Fruit fly (Drosophila melanogaster) whole organism, prepupa: ENCODE measurements around the gene CG5693.
A peak's percentile ranks its signal among the peaks of the same experiment; 100 is the strongest.

Experiments
- CG11294 ChIP-seq: fragments of 200-800 bp; sonication (Bioruptor generic); IDR thresholded peaks from 2 replicates; pipeline ENCODE4 v1.3.6; 2022; ENCODE audit warnings: missing biosample characterization, missing genetic modification characterization
- CG11902 ChIP-seq: fragments of 200-800 bp; sonication (Bioruptor generic); optimal IDR thresholded peaks from 3 replicates; lab custom pipeline; 2016; ENCODE audit warnings: missing biosample characterization, missing genetic modification characterization
- CG31627 ChIP-seq: fragments of 200-800 bp; sonication (Bioruptor generic); optimal IDR thresholded peaks from 3 replicates; lab custom pipeline; 2016; ENCODE audit warnings: missing biosample characterization, missing genetic modification characterization
- CG3919 ChIP-seq: fragments of 200-800 bp; sonication (Bioruptor generic); optimal IDR thresholded peaks from 3 replicates; lab custom pipeline; 2016; ENCODE audit warnings: missing biosample characterization, missing genetic modification characterization
- CG4318 ChIP-seq: fragments of 200-800 bp; sonication (Bioruptor generic); optimal IDR thresholded peaks from 3 replicates; lab custom pipeline; 2017; ENCODE audit warnings: missing biosample characterization, mild to moderate bottlenecking, missing genetic modification characterization
- CG6276 ChIP-seq: fragments of 200-800 bp; sonication (Bioruptor generic); optimal IDR thresholded peaks from 2 replicates; lab custom pipeline; 2017; ENCODE audit warnings: missing biosample characterization, mild to moderate bottlenecking, missing genetic modification characterization
- CG6792 ChIP-seq: fragments of 200-800 bp; sonication (Bioruptor generic); optimal IDR thresholded peaks from 3 replicates; lab custom pipeline; 2016; ENCODE audit warnings: missing biosample characterization, missing genetic modification characterization
- CG6808 ChIP-seq: fragments of 200-800 bp; sonication (Bioruptor generic); optimal IDR thresholded peaks from 3 replicates; lab custom pipeline; 2017; ENCODE audit warnings: missing biosample characterization, missing genetic modification characterization, mild to moderate bottlenecking, moderate library complexity, missing genetic modification reagents
- CG6854 ChIP-seq: fragments of 200-800 bp; sonication (Bioruptor generic); optimal IDR thresholded peaks from 2 replicates; lab custom pipeline; 2017; ENCODE audit warnings: missing biosample characterization, mild to moderate bottlenecking, missing genetic modification characterization
- CG7368 ChIP-seq: fragments of 200-800 bp; sonication (Bioruptor generic); optimal IDR thresholded peaks from 3 replicates; lab custom pipeline; 2016; ENCODE audit warnings: missing biosample characterization, missing genetic modification characterization
- CG8119 ChIP-seq: fragments of 200-800 bp; sonication (Bioruptor generic); IDR thresholded peaks from 3 replicates; pipeline ENCODE4 v1.3.6; 2022; ENCODE audit warnings: missing biosample characterization, missing genetic modification characterization
- CG8319 ChIP-seq: fragments of 200-800 bp; sonication (Bioruptor generic); optimal IDR thresholded peaks from 3 replicates; lab custom pipeline; 2016; ENCODE audit warnings: missing biosample characterization, missing genetic modification characterization
- CG8632 ChIP-seq: fragments of 200-800 bp; sonication (Bioruptor generic); optimal IDR thresholded peaks from 3 replicates; lab custom pipeline; 2016; ENCODE audit warnings: missing biosample characterization, missing genetic modification characterization
- CG9139 ChIP-seq: fragments of 200-800 bp; sonication (Bioruptor generic); optimal IDR thresholded peaks from 3 replicates; lab custom pipeline; 2017; ENCODE audit warnings: missing biosample characterization, mild to moderate bottlenecking, missing genetic modification characterization
- Eip75B ChIP-seq: fragments of 200-800 bp; sonication (Bioruptor generic); optimal IDR thresholded peaks from 3 replicates; lab custom pipeline; 2016; ENCODE audit warnings: missing biosample characterization, missing genetic modification characterization
- Ets21C ChIP-seq: fragments of 200-800 bp; sonication (Bioruptor generic); optimal IDR thresholded peaks from 3 replicates; lab custom pipeline; 2016; ENCODE audit warnings: missing biosample characterization, missing genetic modification characterization
- Ets96B ChIP-seq: fragments of 200-800 bp; optimal IDR thresholded peaks from 2 replicates; lab custom pipeline; 2019; ENCODE audit warnings: missing biosample characterization, mild to moderate bottlenecking, missing genetic modification characterization, moderate library complexity
- Gug ChIP-seq: fragments of 200-800 bp; sonication (Bioruptor generic); IDR thresholded peaks from 2 replicates; pipeline ENCODE4 v1.3.6; 2022; ENCODE audit warnings: missing biosample characterization, missing genetic modification characterization
- Hr38 ChIP-seq: sonication (Bioruptor generic); optimal IDR thresholded peaks from 2 replicates; lab custom pipeline; 2016; ENCODE audit warnings: missing biosample characterization, missing genetic modification characterization
- Lpt ChIP-seq: fragments of 200-800 bp; sonication (Bioruptor generic); optimal IDR thresholded peaks from 3 replicates; lab custom pipeline; 2016; ENCODE audit warnings: missing biosample characterization, missing genetic modification characterization
- Met ChIP-seq: fragments of 200-800 bp; sonication (Bioruptor generic); optimal IDR thresholded peaks from 3 replicates; lab custom pipeline; 2016; ENCODE audit warnings: missing biosample characterization, missing genetic modification characterization
- Smox ChIP-seq: fragments of 200-800 bp; sonication (Bioruptor generic); optimal IDR thresholded peaks from 3 replicates; lab custom pipeline; 2016; ENCODE audit warnings: missing biosample characterization, missing genetic modification characterization
- Sox102F ChIP-seq: fragments of 200-800 bp; sonication (Bioruptor generic); optimal IDR thresholded peaks from 2 replicates; lab custom pipeline; 2016; ENCODE audit warnings: missing biosample characterization, mild to moderate bottlenecking, missing genetic modification characterization
- Sox14 ChIP-seq: fragments of 200-800 bp; sonication (Bioruptor generic); optimal IDR thresholded peaks from 3 replicates; lab custom pipeline; 2016; ENCODE audit warnings: missing biosample characterization, missing genetic modification characterization
- achi ChIP-seq: fragments of 200-800 bp; sonication (Bioruptor generic); optimal IDR thresholded peaks from 3 replicates; lab custom pipeline; 2016; ENCODE audit warnings: missing biosample characterization, missing genetic modification characterization
- acj6 ChIP-seq: fragments of 200-800 bp; sonication (Bioruptor generic); optimal IDR thresholded peaks from 3 replicates; lab custom pipeline; 2016; ENCODE audit warnings: missing biosample characterization, missing genetic modification characterization
- cyc ChIP-seq: fragments of 200-800 bp; sonication (Bioruptor generic); optimal IDR thresholded peaks from 3 replicates; lab custom pipeline; 2016; ENCODE audit warnings: missing biosample characterization, missing genetic modification characterization
- dsx ChIP-seq: fragments of 200-800 bp; optimal IDR thresholded peaks from 3 replicates; lab custom pipeline; 2019; ENCODE audit warnings: missing biosample characterization, mild to moderate bottlenecking, missing genetic modification characterization, moderate library complexity; ENCODE audit not compliant: poor library complexity, severe bottlenecking
- fd59A ChIP-seq: fragments of 200-800 bp; sonication (Bioruptor generic); optimal IDR thresholded peaks from 2 replicates; lab custom pipeline; 2017; ENCODE audit warnings: missing biosample characterization, mild to moderate bottlenecking, missing genetic modification characterization, missing genetic modification reagents
- fd85E ChIP-seq: fragments of 200-800 bp; sonication (Bioruptor generic); optimal IDR thresholded peaks from 3 replicates; lab custom pipeline; 2016; ENCODE audit warnings: missing biosample characterization, missing genetic modification characterization
- fkh ChIP-seq: fragments of 200-800 bp; sonication (Bioruptor generic); optimal IDR thresholded peaks from 3 replicates; lab custom pipeline; 2017; ENCODE audit warnings: missing biosample characterization, mild to moderate bottlenecking, missing genetic modification characterization, moderate library complexity
- lz ChIP-seq: fragments of 200-800 bp; sonication (Bioruptor generic); optimal IDR thresholded peaks from 3 replicates; lab custom pipeline; 2016; ENCODE audit warnings: missing biosample characterization, missing genetic modification characterization
- pdm3 ChIP-seq: fragments of 200-800 bp; sonication (Bioruptor generic); optimal IDR thresholded peaks from 3 replicates; lab custom pipeline; 2016; ENCODE audit warnings: missing biosample characterization, missing genetic modification characterization
- spab ChIP-seq: fragments of 200-800 bp; sonication (Bioruptor generic); optimal IDR thresholded peaks from 2 replicates; lab custom pipeline; 2017; ENCODE audit warnings: missing biosample characterization, mild to moderate bottlenecking, missing genetic modification characterization, missing genetic modification reagents
- svp ChIP-seq: fragments of 200-800 bp; sonication (Bioruptor generic); peaks from one replicate; lab custom pipeline; 2016; ENCODE audit warnings: missing biosample characterization, missing genetic modification characterization
- topi ChIP-seq: fragments of 200-800 bp; sonication (Bioruptor generic); optimal IDR thresholded peaks from 3 replicates; lab custom pipeline; 2016; ENCODE audit warnings: missing biosample characterization, missing genetic modification characterization
- vri ChIP-seq: fragments of 200-800 bp; sonication (Bioruptor generic); optimal IDR thresholded peaks from 3 replicates; lab custom pipeline; 2016; ENCODE audit warnings: missing biosample characterization, mild to moderate bottlenecking, missing genetic modification characterization

CG5693 gene

DNA sequence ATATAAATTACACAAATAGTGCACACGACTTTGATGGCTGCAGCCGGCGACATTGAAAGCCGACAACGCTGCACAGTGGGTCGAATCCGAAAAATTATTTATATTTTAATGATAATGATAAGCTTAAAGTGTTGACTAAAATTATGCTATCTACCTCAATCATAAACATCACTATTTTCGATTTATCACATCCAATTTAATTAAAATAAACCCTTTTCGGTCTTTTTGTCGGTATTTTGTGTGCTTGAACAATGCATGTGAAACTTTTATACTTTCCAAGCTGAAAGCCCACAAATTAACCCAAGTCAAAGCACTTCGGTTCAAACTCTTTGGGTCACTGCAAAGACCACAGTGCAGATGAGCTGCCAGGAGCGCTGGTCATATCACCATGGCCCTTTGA, 946 bp upstream of the CG5693 start (continued):
- no peak for TF ChIP-seq Hr38
- TF ChIP-seq topi (GFP tag; lab: Kevin White, UChicago): no peak
- peak; percentile 36 for TF ChIP-seq CG8632 (GFP tag; lab: Kevin White, UChicago)
- TF ChIP-seq vri (GFP tag; lab: Kevin White, UChicago): no peak
- peak; percentile 27 for TF ChIP-seq Eip75B (GFP tag; lab: Kevin White, UChicago)
- TF ChIP-seq CG31627: no peak
- TF ChIP-seq dsx (GFP tag; lab: Kevin White, UChicago): no peak
- TF ChIP-seq svp (GFP tag; lab: Kevin White, UChicago): peak; percentile 52
- no peak for TF ChIP-seq CG11902 (GFP tag; lab: Kevin White, UChicago)
- peak; percentile 64 for TF ChIP-seq Lpt (GFP tag; lab: Kevin White, UChicago)
- TF ChIP-seq Sox14: peak; percentile 51
- no peak for TF ChIP-seq CG7368 (GFP tag; lab: Kevin White, UChicago)
- peak; percentile 13 for TF ChIP-seq CG6792 (GFP tag; lab: Kevin White, UChicago)
- no peak for TF ChIP-seq Smox (GFP tag; lab: Kevin White, UChicago)
- no peak for TF ChIP-seq cyc
- peak; percentile 24 for TF ChIP-seq spab (GFP tag; lab: Kevin White, UChicago)
- no peak for TF ChIP-seq fd85E (GFP tag; lab: Kevin White, UChicago)
- TF ChIP-seq CG6854 (GFP tag; lab: Kevin White, UChicago): no peak
- TF ChIP-seq CG6808 (GFP tag; lab: Kevin White, UChicago): peak; percentile 4

DNA sequence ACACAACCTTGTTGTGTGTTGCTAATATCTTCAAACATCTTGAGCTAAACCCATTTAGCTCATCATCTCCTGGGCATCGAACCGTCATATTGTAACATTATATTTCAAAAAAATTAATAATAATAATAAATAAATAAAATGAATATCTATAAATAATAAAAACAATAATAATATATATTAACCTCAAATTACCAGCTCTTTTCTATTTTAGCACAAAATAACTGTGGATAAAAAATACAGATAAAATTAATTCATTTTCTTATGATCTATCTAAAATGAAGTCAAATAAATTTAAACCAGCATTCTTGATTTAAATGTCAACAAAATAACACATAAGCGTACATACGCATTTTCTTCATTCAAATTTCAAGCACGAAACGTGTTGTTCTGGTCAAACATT, 633 bp downstream of the CG5693 start, which contains the start of gene CG42659:
Gene CG42659 (plus strand): TSS at position 301 of the 400 bp plus-strand sequence.
- TF ChIP-seq acj6 (GFP tag; lab: Kevin White, UChicago) (no peak), Met (GFP tag; lab: Kevin White, UChicago) (no peak), Gug (GFP tag; lab: Robert Waterston, UW) (no peak), Hr38 (no peak), CG8119 (GFP tag; lab: Robert Waterston, UW) (no peak), CG6276 (GFP tag; lab: Kevin White, UChicago) (no peak), fd59A (no peak), CG3919 (GFP tag; lab: Kevin White, UChicago) (no peak)

DNA sequence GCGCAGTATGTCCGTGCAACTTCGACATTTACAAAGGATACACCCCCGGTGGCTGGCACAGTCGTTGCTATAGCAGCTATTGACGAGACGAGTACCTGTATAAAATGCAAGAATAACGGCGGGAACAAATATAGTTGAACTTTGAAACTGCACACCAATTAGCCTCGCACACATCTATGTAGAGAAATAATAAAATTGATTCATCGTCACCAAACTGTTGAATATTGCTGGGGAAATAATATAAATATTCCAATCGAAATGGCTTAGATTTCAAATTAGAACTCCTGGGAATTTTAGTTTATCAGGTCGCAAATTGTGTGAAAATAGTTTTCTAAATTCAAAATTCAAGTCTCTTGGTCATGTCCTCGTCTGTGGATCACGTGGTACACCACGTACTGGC, 1.2 kb downstream of the CG5693 start, which contains the start of the genes CG42634 and CG42635:
Gene CG42634 (plus strand): TSS at position 301 of the 400 bp plus-strand sequence.
Gene CG42635 (plus strand): TSS at position 301 of the 400 bp plus-strand sequence.
- TF ChIP-seq achi (GFP tag; lab: Kevin White, UChicago) (no peak), Ets21C (GFP tag; lab: Kevin White, UChicago) (no peak), CG4318 (GFP tag; lab: Kevin White, UChicago) (no peak), fkh (no peak), lz (GFP tag; lab: Kevin White, UChicago) (no peak), pdm3 (GFP tag; lab: Kevin White, UChicago) (no peak), CG6808 (GFP tag; lab: Kevin White, UChicago) (no peak), Smox (GFP tag; lab: Kevin White, UChicago) (no peak), fd85E (GFP tag; lab: Kevin White, UChicago) (no peak), Ets96B (tag; lab: Kevin White, UChicago) (no peak), CG11294 (no peak), acj6 (GFP tag; lab: Kevin White, UChicago) (no peak), CG8119 (GFP tag; lab: Robert Waterston, UW) (no peak), CG8319 (GFP tag; lab: Kevin White, UChicago) (no peak), CG9139 (GFP tag; lab: Kevin White, UChicago) (no peak), CG6792 (GFP tag; lab: Kevin White, UChicago) (no peak)
- TF ChIP-seq, all 60 proteins: peak for 0

DNA sequence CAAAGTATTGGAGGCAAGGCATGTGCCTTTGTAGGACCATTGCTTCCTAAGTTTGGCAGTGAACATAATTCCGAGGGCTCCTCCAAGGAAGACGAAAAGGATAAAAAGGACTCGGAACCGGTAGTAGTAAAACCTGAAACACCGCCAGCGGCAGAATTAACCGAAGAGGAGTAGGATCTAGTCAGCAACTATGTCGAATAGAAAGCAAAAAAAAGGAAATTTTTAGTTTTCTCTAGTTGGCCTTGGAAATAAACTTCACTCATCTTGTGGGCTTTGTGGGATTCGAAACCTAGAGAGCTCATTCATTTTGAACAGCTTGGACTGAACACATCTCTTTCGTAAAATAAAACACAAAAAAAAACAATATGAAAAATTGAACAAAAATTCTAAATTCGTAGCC, 2.2 kb downstream of the CG5693 start, which contains the start of gene CG31740:
Gene CG31740 (plus strand): TSS at position 301 of the 400 bp plus-strand sequence.
- TF ChIP-seq Sox102F (GFP tag; lab: Kevin White, UChicago): no peak
- no peak for TF ChIP-seq pdm3 (GFP tag; lab: Kevin White, UChicago)
- TF ChIP-seq svp (GFP tag; lab: Kevin White, UChicago): peak; percentile 7
